Worm (Caenorhabditis elegans) whole organism, L1 larva: ENCODE results near the gene C34C6.3.

Experiments used
- egl-13 ChIP-seq: sonication (generic microtip); optimal IDR thresholded peaks from 2 replicates; lab custom pipeline; 2016; ENCODE audit warnings: missing genotype, missing genetic modification reagents, missing genetic modification characterization, missing compliant biosample characterization
- fkh-10 ChIP-seq: sonication (generic microtip); optimal IDR thresholded peaks from 2 replicates; lab custom pipeline; 2017; ENCODE audit warnings: missing biosample characterization, missing genetic modification reagents, missing genetic modification characterization
- lin-39 ChIP-seq: fragments of 150-350 bp; optimal IDR thresholded peaks from 2 replicates; lab custom pipeline; 2014; ENCODE audit warnings: missing biosample characterization, missing genetic modification reagents, missing genetic modification characterization
- mdl-1 ChIP-seq, 2 experiments: fragments of 150-350 bp; optimal IDR thresholded peaks; 2 replicates each; lab custom pipeline; 2014 to 2017; ENCODE audit warnings: missing biosample characterization in 2 of 2, missing genetic modification characterization in 2 of 2, inconsistent platforms in 1 of 2
- mef-2 ChIP-seq: fragments of 150-350 bp; optimal IDR thresholded peaks from 2 replicates; lab custom pipeline; 2014; ENCODE audit warnings: missing biosample characterization, missing genetic modification characterization
- nhr-76 ChIP-seq: sonication (generic microtip); optimal IDR thresholded peaks from 2 replicates; lab custom pipeline; 2017; ENCODE audit warnings: missing biosample characterization, missing genetic modification characterization
- sptf-1 ChIP-seq: fragments of 150-350 bp; optimal IDR thresholded peaks from 2 replicates; lab custom pipeline; 2014; ENCODE audit warnings: missing biosample characterization, missing genetic modification characterization
- sup-37 ChIP-seq: fragments of 200-800 bp; sonication (Bioruptor generic); optimal IDR thresholded peaks from 2 replicates; lab custom pipeline; 2018; ENCODE audit warnings: mild to moderate bottlenecking, missing genetic modification characterization, missing compliant biosample characterization
- swsn-7 ChIP-seq: sonication (generic microtip); optimal IDR thresholded peaks from 2 replicates; lab custom pipeline; 2016; ENCODE audit warnings: missing genetic modification characterization, missing compliant biosample characterization
- unc-62 ChIP-seq: fragments of 150-350 bp; optimal IDR thresholded peaks from 2 replicates; lab custom pipeline; 2014; ENCODE audit warnings: missing biosample characterization, missing genetic modification reagents, missing genetic modification characterization

DNA sequence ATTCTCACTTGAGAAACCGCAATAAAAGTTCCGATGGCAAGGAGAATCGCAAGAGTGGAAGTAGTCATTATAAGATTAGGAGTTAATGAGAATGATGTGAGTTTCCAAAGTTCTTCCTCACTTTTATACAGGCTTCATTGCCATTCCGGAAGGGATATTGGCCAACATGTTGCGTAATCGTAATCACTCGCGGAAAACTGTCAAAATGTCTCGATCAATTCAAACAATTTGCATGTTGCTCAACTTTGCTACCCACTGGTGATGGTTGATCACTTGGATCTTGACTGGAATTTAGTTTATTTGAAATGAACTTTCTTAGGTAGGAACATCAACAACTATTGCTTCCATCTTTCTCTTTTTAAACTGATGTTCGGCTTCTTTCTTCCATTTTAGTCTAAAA is 45.7 kb downstream of the C34C6.3 start, which contains the start of gene idpb-4:
- TF ChIP-seq sptf-1 (tag; lab: Kevin White, UChicago): no peak
- no peak for TF ChIP-seq sup-37 (GFP tag; lab: Kevin White, UChicago)
- TF ChIP-seq mef-2: no peak
- no peak for TF ChIP-seq lin-39 (tag; lab: Kevin White, UChicago)
- no peak for TF ChIP-seq fkh-10 (GFP tag; lab: Kevin White, UChicago)
- TF ChIP-seq unc-62 (GFP tag; lab: Kevin White, UChicago): no peak
- TF ChIP-seq mdl-1 (tag; optimal IDR thresholded peaks at IDR 0.05; lab: Kevin White, UChicago): no peak
- TF ChIP-seq nhr-76: no peak
- TF ChIP-seq egl-13 (tag; lab: Kevin White, UChicago): no peak
- TF ChIP-seq swsn-7 (tag; lab: Kevin White, UChicago): no peak
